Fruit fly (Drosophila melanogaster) whole organism: ENCODE measurements around the gene cerv.

Source experiments
- CG8478 ChIP-seq: fragments of >200 bp; optimal IDR thresholded peaks from 2 replicates; lab custom pipeline; 2018; ENCODE audit warnings: inconsistent platforms
- Dll ChIP-seq: fragments of >200 bp; optimal IDR thresholded peaks from 2 replicates; lab custom pipeline; 2017
- EcR ChIP-seq, 2 experiments: fragments of >200 bp; optimal IDR thresholded peaks; 2 replicates each; lab custom pipeline; 2017; ENCODE audit warnings: missing biosample characterization in 2 of 2, missing genetic modification characterization in 2 of 2, missing genetic modification reagents in 2 of 2
- pan ChIP-seq: fragments of >200 bp; optimal IDR thresholded peaks from 2 replicates; lab custom pipeline; 2017
- psq ChIP-seq: fragments of >200 bp; optimal IDR thresholded peaks from 2 replicates; lab custom pipeline; 2017
- usp ChIP-seq: fragments of >200 bp; optimal IDR thresholded peaks from 2 replicates; lab custom pipeline; 2017; ENCODE audit warnings: missing biosample characterization, missing genetic modification characterization, mixed read lengths

Gene cerv

DNA sequence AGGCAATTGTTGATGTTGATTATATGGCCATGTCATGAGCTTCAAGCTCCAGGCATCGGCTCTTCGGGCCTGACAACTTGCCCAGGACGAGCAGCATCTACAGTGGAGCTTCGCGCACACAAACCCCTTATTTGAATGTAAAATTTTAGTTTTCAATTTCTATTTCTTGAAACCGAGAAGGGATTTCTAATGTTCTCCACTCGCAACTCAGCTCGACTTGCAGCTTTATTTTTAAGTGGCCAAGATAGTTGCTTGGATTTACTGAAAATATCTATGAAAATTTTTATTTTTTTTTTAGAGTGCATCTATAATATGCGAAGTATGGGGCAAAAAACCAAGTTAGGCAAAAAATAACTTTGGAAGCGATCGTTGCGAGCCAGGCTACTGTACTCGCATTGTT lies 33.0 kb upstream of the cerv start:
- TF ChIP-seq pan (lab: Kevin White, UChicago): no peak
- TF ChIP-seq EcR (GFP tag; optimal IDR thresholded peaks at IDR 0.05; lab: Kevin White, UChicago): no peak
- TF ChIP-seq usp (GFP tag; lab: Kevin White, UChicago): no peak
- TF ChIP-seq psq (lab: Kevin White, UChicago): no peak
- TF ChIP-seq Dll (lab: Kevin White, UChicago): no peak
- no peak for TF ChIP-seq CG8478 (lab: Kevin White, UChicago)

DNA sequence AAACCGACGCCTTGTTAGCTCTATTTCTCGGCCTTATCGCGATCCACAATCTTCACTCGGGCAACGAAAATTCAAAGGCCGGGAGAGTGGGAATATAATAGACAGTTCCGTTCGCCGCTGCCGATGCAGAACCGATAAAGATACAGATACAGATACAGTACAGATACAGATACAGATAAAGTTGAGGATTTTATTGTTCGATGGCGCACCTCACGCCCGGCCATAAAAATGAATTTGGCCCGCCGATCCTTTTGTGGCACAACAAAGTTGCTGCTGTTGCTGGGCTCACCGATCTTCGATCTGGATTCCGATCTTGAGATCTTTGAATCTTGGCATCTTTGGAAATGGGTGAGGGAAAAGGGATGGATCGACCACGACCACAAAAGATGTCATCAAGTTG lies 32.2 kb upstream of the cerv start:
- TF ChIP-seq Dll (lab: Kevin White, UChicago) (no peak), EcR (GFP tag; optimal IDR thresholded peaks at IDR 0.05; lab: Kevin White, UChicago) (no peak), pan (lab: Kevin White, UChicago) (no peak), psq (lab: Kevin White, UChicago) (no peak), usp (GFP tag; lab: Kevin White, UChicago) (no peak), CG8478 (lab: Kevin White, UChicago) (no peak)

DNA sequence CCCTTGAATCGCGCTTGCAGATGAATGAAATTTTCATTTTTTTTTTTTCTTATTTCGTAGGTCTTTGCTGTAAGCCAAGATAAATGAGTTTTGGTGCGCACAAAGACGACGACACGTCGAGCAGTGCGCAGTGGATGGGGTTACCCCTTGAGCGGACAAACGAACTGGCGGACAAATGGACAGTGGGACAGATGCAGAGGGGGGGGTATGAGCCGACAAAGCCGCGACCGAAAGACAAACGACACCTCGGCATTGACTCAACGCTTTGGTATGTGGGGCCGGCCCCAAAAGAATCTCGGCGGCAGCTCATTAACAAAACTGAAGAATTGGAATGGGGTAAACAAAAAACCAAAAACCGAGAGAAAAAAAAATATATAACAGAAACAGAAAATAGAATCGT lies 31.4 kb upstream of the cerv start:
- TF ChIP-seq pan (lab: Kevin White, UChicago) (no peak), Dll (lab: Kevin White, UChicago) (no peak), psq (lab: Kevin White, UChicago) (no peak), EcR (GFP tag; optimal IDR thresholded peaks at IDR 0.05; lab: Kevin White, UChicago) (no peak), usp (GFP tag; lab: Kevin White, UChicago) (no peak)

DNA sequence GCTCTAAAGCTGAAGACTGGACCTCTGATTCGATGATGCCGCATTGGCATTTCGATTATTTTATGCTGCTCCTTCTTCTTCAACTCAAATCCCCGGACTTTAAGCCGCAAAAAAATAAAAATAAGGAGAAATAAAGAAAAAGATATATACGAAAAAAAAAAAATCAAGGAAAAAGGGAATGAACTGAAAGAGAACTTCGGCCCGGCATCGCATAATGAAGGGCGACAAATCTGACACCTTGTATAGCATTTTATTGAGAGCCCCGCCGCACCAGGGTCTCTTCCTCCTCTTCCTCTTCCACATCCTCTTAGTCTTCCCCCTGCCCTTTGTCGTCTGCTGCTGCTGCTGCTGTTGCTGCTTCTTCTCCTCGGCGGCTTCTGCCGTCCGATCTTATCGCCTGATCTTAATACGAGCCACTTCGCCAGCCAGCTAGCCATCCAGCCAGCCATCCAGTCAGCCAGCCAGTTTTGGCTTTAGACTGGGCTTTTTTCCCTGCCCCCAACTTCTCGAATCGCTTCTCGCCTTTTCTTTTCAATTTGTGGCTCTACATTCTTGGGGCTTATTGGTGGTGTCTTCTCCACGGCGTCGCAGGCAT lies 30.9 kb upstream of the cerv start:
- TF ChIP-seq EcR (GFP tag; optimal IDR thresholded peaks at IDR 0.05; lab: Kevin White, UChicago): no peak

DNA sequence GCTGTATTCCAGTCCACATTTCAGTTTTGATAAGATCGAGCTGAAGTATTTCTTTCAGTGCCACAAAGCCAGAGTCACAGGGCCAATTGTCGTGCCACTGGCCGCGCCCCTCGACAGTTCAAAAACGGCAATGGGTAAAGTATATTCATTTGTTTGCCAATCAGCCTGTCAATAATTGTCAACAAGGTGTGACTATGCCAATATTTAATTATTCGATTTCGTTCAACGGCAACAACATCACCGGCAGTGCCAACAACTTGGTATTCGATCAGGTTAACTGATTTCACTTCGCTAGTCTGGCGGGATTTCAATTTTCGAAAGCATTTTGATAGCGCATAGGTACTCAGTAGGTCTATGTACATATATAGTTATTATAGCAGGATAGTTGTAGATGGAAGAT lies 24.5 kb upstream of the cerv start:
- TF ChIP-seq EcR (GFP tag; optimal IDR thresholded peaks at IDR 0.05; lab: Kevin White, UChicago) (no peak), Dll (lab: Kevin White, UChicago) (no peak), pan (lab: Kevin White, UChicago) (no peak), psq (lab: Kevin White, UChicago) (no peak), CG8478 (lab: Kevin White, UChicago) (no peak), usp (GFP tag; lab: Kevin White, UChicago) (no peak)

DNA sequence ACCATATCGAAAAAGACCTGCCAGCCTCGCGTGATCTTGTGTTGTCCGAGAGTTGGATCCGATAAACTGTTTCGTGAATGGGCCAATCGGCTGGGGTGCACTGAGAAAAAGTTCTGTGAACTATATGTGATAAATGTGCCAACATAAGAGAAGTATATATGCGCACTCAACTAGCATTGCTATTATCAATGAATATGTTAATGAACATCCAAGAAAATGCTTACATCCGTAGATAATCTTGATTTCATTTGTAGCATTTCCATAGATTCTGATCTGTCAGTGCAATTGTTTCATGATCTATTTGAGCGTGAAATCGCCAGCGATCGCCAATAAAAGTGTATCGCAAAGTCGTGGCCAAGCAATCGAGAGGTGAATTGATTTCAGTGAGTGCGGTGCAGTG lies 23.3 kb upstream of the cerv start:
- TF ChIP-seq pan (lab: Kevin White, UChicago): no peak
- no peak for TF ChIP-seq EcR (GFP tag; optimal IDR thresholded peaks at IDR 0.05; lab: Kevin White, UChicago)
- TF ChIP-seq CG8478 (lab: Kevin White, UChicago): no peak
- TF ChIP-seq Dll (lab: Kevin White, UChicago): no peak
- TF ChIP-seq usp (GFP tag; lab: Kevin White, UChicago): no peak
- TF ChIP-seq psq (lab: Kevin White, UChicago): no peak

DNA sequence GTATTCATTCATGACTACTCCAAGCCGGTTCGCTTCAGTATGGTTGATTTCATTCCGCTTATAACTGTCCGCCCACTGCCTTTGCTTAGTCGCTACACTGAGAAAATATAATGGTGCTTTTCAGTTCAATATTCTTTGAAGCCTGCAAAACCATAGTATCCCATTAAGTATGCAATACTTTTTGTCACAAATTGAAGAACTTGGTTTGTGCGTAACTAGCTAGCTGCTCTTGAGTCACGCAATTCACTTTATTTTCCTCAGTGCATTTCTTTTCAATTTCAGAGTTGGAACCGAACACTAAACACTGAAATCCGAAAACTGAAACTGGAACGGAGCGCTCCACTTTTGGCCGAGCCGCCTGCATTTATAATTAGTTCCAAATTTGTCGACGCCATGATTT lies 21.7 kb upstream of the cerv start:
- no peak for TF ChIP-seq CG8478 (lab: Kevin White, UChicago)
- TF ChIP-seq EcR (GFP tag; optimal IDR thresholded peaks at IDR 0.05; lab: Kevin White, UChicago): no peak
- TF ChIP-seq psq (lab: Kevin White, UChicago): no peak
- no peak for TF ChIP-seq Dll (lab: Kevin White, UChicago)
- no peak for TF ChIP-seq usp (GFP tag; lab: Kevin White, UChicago)
- TF ChIP-seq pan (lab: Kevin White, UChicago): no peak

DNA sequence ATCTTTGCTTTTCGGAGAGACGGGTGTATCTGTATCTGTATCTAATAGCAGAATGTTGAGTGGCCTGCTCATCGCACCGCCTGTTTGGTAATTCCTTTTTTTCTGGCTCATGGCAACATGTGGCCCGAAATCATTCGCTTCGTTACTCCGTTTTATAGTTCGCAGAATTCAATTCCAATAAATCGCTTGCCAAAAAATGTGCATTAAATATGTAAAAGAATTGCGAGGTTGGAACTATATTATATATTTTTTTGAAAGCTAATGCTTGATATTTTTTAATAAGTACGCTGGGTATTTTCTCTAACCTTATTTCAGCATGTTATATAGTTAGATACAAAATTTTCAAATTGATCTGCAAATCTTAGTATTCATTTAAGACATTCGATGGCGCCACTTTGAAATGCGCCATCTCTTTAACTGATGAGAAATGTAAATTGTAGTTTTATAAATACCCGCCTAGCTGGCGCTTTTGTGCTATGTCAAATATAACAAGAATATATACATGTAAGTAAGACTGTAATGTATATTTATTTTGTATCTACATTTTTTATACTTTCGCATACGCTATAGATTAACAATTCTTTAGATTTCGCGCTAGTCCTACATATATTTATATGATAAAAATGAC lies 16.4 kb upstream of the cerv start:
- TF ChIP-seq Dll (lab: Kevin White, UChicago) (no peak), EcR (GFP tag; optimal IDR thresholded peaks at IDR 0.05; lab: Kevin White, UChicago) (no peak), CG8478 (lab: Kevin White, UChicago) (no peak), psq (lab: Kevin White, UChicago) (no peak), usp (GFP tag; lab: Kevin White, UChicago) (no peak), pan (lab: Kevin White, UChicago) (no peak)

DNA sequence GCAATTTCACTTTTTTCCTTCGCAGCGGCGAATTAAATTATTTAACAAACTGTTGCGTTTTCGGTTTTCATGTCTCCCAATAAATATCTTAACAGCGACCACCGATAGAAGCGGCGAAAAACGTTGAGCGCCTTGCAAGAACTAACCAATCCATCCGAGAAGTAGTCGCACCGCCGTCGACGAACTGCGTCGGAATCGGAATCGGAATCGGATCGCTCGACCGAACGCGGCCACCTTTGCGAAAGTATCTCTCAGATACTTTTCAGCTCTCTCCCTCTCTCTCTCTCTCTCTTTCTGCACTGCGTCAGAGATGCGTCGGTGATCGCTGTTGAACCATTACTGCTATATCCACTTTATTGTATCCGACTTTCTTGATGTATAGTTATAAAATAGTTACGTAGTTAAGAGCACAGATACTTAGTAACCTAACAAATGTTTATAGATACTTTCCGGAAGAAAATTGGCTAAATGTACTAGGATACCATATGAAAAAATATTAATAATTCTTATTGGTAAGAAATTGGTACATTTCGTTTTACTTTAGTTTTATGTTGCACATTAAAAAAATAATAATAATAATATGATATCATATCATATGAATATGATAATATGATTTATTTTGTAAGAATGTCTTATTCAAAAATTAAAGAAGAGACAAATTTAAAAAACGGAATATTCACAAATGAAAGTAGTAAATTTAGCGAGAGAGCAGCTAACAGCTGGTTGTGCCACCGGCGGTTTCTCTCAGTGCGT lies 15.7 kb upstream of the cerv start, which contains the start of gene Chsy:
Gene Chsy, minus strand, starts transcription at position 58 of the 753 bp plus-strand sequence.
- TF ChIP-seq pan (lab: Kevin White, UChicago) (no peak), Dll (lab: Kevin White, UChicago) (no peak), CG8478 (lab: Kevin White, UChicago) (no peak), EcR (GFP tag; optimal IDR thresholded peaks at IDR 0.05; lab: Kevin White, UChicago) (no peak), usp (GFP tag; lab: Kevin White, UChicago) (no peak), psq (lab: Kevin White, UChicago) (no peak)

DNA sequence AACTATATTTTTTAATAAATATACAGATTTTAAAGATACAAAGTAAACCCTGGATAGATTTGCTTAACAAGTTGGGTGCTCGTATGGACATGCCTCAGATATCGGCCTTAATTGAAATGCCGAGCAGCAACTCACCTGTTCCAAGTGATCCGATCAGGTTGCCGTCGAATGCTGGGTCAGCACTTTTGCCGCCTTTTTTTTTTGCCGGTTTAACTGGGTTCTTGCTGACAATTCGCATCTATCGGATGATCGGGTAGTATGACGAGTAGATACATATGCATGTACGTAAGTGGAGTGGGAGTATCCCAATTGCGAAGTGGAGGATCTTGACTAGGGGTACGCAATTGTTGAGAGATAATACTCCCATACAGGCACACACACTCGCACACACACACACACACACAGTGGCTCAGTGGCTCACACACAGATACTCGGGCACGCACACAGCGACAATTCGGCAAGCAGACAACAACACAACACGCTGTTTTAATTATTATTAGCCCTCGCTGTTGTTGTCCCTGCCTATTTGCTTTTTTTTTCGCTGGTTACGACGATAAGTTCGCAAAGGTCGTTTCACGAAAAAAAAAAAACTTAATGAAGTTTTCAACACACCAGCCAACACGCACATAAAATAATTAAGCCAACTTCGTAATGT lies 15.0 kb upstream of the cerv start:
- no peak for TF ChIP-seq pan (lab: Kevin White, UChicago)
- no peak for TF ChIP-seq psq (lab: Kevin White, UChicago)
- peak; percentile 31 for TF ChIP-seq Dll (lab: Kevin White, UChicago)
